Worm (Caenorhabditis elegans): ENCODE data around the gene cyp-33C8.

cyp-33C8 gene

DNA sequence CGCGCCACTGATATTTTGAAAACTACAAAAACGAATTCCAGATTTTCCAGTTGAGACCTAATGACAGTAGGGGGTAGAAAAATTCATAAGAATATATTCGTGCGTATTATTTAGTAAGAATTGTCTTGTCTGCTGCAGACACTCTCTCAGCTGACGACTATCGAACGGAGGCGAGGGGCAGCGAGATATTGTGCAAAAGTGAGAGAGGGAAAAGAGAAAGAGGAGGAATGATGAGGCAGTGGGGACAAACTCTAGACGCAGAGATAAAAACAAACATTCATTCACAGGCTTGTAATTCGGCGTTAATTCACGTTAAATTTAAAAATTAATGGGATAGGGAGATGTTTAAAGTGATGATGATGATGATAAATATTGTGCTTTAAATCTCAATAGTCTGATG is 46.5 kb downstream of the cyp-33C8 start, which contains the start of gene gid-7 (continued):
- TF ChIP-seq snpc-4 (GFP tag; optimal IDR thresholded peaks at IDR 0.05) = no peak
- TF ChIP-seq snpc-4 (tag; optimal IDR thresholded peaks at IDR 0.05) = peak in 3 of 4 experiments; percentile 25 to 46 (median 41)
- TF ChIP-seq ztf-3 (GFP tag; optimal IDR thresholded peaks at IDR 0.05) = no peak
- no peak for TF ChIP-seq nhr-120 (GFP tag; IDR thresholded peaks at IDR 0.05)
- 0 out of 2 replicates have a peak, but pooled peaks have one; percentile 36 for TF ChIP-seq nfyb-1 (GFP tag; IDR thresholded peaks at IDR 0.05)
- peak; percentile 61 for TF ChIP-seq F49E8.2 (tag; optimal IDR thresholded peaks at IDR 0.05; ENCODE audit: insufficient read depth)
- peak; percentile 37; the same call in 1 of the 2 replicates for TF ChIP-seq madf-6 (GFP tag; IDR thresholded peaks at IDR 0.05)
- TF ChIP-seq fkh-3 (tag; optimal IDR thresholded peaks at IDR 0.05) = no peak
- TF ChIP-seq hsf-1 (GFP tag; IDR thresholded peaks at IDR 0.05) = no peak
- no peak for TF ChIP-seq tbp1 (GFP tag; optimal IDR thresholded peaks at IDR 0.05)
- no peak for TF ChIP-seq ccch-3 (GFP tag; optimal IDR thresholded peaks at IDR 0.05)
- TF ChIP-seq dox-1 (GFP tag; IDR thresholded peaks at IDR 0.05) = 0 out of 2 replicates have a peak, but pooled peaks have one; percentile 14
- no peak for TF ChIP-seq mcd-1 (GFP tag; IDR thresholded peaks at IDR 0.05)
- no peak for TF ChIP-seq cebp-1 (GFP tag; IDR thresholded peaks at IDR 0.05)
- TF ChIP-seq cebp-1 (tag; optimal IDR thresholded peaks at IDR 0.05) = peak; percentile 44
- 0 out of 2 replicates have a peak, but pooled peaks have one; percentile 24 for TF ChIP-seq lin-26 (GFP tag; IDR thresholded peaks at IDR 0.05)
- TF ChIP-seq ekl-4 (GFP tag; IDR thresholded peaks at IDR 0.05) = 0 out of 2 replicates have a peak, but pooled peaks have one; percentile 28
- peak; percentile 38 for TF ChIP-seq attf-3 (GFP tag; conservative IDR thresholded peaks at IDR 0.05)
- TF ChIP-seq F39B2.1 (GFP tag; IDR thresholded peaks at IDR 0.05) = no peak

Measured in whole organism, young adult.